Worm (Caenorhabditis elegans) whole organism, L4/young adult: ENCODE measurements around the gene rars-2.

Experiments
- W03F9.2 ChIP-seq: fragments of 150-350 bp; optimal IDR thresholded peaks from 2 replicates; lab custom pipeline; 2014; ENCODE audit warnings: missing biosample characterization, missing genetic modification characterization
- dao-5 ChIP-seq: sonication (generic microtip); optimal IDR thresholded peaks from 2 replicates; lab custom pipeline; 2016; ENCODE audit warnings: missing genotype, missing genetic modification characterization, moderate library complexity, missing compliant biosample characterization

DNA sequence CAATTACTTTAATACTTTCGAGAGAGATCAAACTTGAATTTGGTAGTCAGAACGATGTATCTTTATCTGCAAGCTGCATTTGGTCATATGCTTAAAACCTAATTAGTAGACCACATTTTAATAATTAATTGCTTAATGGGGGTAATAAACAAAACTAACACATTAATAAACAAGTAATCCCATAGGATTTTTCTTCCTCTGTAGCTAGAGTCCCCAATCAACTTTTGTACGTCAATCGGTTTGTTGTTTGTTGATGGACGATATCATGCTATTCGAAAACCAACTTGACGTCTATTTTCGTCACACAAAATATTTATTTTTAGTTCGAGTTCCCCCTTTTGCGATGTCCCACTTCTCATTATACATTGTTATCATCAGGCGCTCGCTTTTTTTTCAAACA, 23.9 kb upstream of the rars-2 start:
- no peak for TF ChIP-seq W03F9.2 (tag; lab: Kevin White, UChicago)
- no peak for TF ChIP-seq dao-5 (tag; lab: Kevin White, UChicago)
